Worm (Caenorhabditis elegans) whole organism, young adult: ENCODE data around the gene T26A5.2.

Experiments
- F55B11.4 ChIP-seq: sonication (generic microtip); optimal IDR thresholded peaks from 2 replicates; lab custom pipeline; 2016; ENCODE audit warnings: missing compliant biosample characterization, missing genetic modification characterization, borderline replicate concordance; ENCODE audit not compliant: insufficient read depth
- Y95B8A.8 ChIP-seq: fragments of 200-800 bp; sonication (Bioruptor generic); IDR thresholded peaks from 2 replicates; pipeline ENCODE4 v1.3.6; 2022; ENCODE audit warnings: missing genetic modification reagents, missing genetic modification characterization, missing compliant biosample characterization
- unc-130 ChIP-seq: sonication (generic microtip); optimal IDR thresholded peaks from 2 replicates; lab custom pipeline; 2016; ENCODE audit warnings: missing genetic modification reagents, missing genetic modification characterization, missing compliant biosample characterization

DNA sequence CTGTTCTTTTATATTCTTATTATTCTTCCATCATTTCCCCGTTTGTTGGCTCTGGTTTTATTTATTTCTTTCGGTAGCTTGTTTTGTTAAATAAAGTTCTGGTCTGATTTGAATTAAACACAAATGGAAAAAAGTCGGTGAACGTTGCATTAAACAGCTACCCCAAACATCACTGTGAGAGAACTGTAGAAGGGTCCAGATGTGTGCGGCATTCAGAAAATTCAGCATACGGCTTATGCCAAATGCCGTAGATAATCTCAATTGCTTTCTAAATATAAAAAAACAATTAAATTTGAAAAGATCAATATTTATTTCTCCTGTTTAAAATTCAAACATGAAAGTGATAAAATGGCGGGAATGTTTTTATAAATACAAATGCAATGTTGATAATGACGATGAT is 27.3 kb upstream of the T26A5.2 start:
- TF ChIP-seq F55B11.4 (tag; lab: Kevin White, UChicago) (no peak), Y95B8A.8 (GFP tag; lab: Robert Waterston, UW) (no peak), unc-130 (GFP tag; lab: Kevin White, UChicago) (peak; percentile 41)
